Worm (Caenorhabditis elegans): ENCODE results near the gene C06C3.12.

ce11 chrII:9338859-9339258 is 36.0 kb upstream of the C06C3.12 start, which contains the start of gene ttll-12:
- TF ChIP-seq alr-1 (tag; optimal IDR thresholded peaks at IDR 0.05) (no peak), R02D3.7 (tag; optimal IDR thresholded peaks at IDR 0.05) (no peak), unc-55 (GFP tag; optimal IDR thresholded peaks at IDR 0.05) (no peak), unc-62 (GFP tag; optimal IDR thresholded peaks at IDR 0.05) (no peak), skn-1 (tag; optimal IDR thresholded peaks at IDR 0.05) (no peak)
